Worm (Caenorhabditis elegans) whole organism, L4 larva: ENCODE data around the gene hel-1.
A peak's percentile ranks its signal among the peaks of the same experiment; 100 is the strongest.

Source experiments
- F26F4.8 ChIP-seq: fragments of 200-800 bp; sonication (Bioruptor generic); conservative IDR thresholded peaks from 2 replicates; pipeline ENCODE4 v1.3.6; 2022; ENCODE audit warnings: missing genetic modification characterization, missing compliant biosample characterization
- T26A8.4 ChIP-seq: fragments of 200-800 bp; sonication (Bioruptor generic); IDR thresholded peaks from 2 replicates; pipeline ENCODE4 v1.3.6; 2022; ENCODE audit warnings: missing genetic modification characterization, missing compliant biosample characterization
- Y48G9A.11 ChIP-seq: fragments of 200-800 bp; sonication (Bioruptor generic); IDR thresholded peaks from 2 replicates; pipeline ENCODE4 v1.3.6; 2022; ENCODE audit warnings: missing genetic modification reagents, missing genetic modification characterization, missing compliant biosample characterization
- Y75B8A.6 ChIP-seq: fragments of 200-800 bp; sonication (Bioruptor generic); IDR thresholded peaks from 2 replicates; pipeline ENCODE4 v1.3.6; 2022; ENCODE audit warnings: missing genetic modification reagents, missing genetic modification characterization, missing compliant biosample characterization
- ZK337.2 ChIP-seq: fragments of 200-800 bp; sonication (Bioruptor generic); IDR thresholded peaks from 2 replicates; pipeline ENCODE4 v1.3.6; 2022; ENCODE audit warnings: missing genetic modification reagents, missing genetic modification characterization, missing compliant biosample characterization
- ZK546.5 ChIP-seq, 2 experiments: sonication (generic microtip); optimal IDR thresholded peaks; 2 replicates each; lab custom pipeline; 2017; ENCODE audit warnings: missing biosample characterization in 2 of 2, missing genetic modification characterization in 2 of 2
- aha-1 ChIP-seq: fragments of 150-350 bp; peaks from one replicate; lab custom pipeline; 2014; ENCODE audit warnings: missing biosample characterization, missing genetic modification characterization
- ama-1 ChIP-seq: fragments of 150-350 bp; optimal IDR thresholded peaks from 2 replicates; lab custom pipeline; 2014; ENCODE audit warnings: inconsistent platforms, mixed read lengths
- cey-2 ChIP-seq: sonication (generic microtip); optimal IDR thresholded peaks from 3 replicates; lab custom pipeline; 2017; ENCODE audit warnings: missing genetic modification characterization, mild to moderate bottlenecking, missing compliant biosample characterization, antibody characterized with exemption, borderline replicate concordance; ENCODE audit not compliant: insufficient read depth
- ctbp-1 ChIP-seq: fragments of 200-800 bp; sonication (Bioruptor generic); IDR thresholded peaks from 2 replicates; pipeline ENCODE4 v1.3.6; 2022; ENCODE audit warnings: missing genetic modification reagents, missing genetic modification characterization, missing compliant biosample characterization
- daf-8 ChIP-seq: fragments of 200-800 bp; sonication (Bioruptor generic); IDR thresholded peaks from 2 replicates; pipeline ENCODE4 v1.3.6; 2022; ENCODE audit warnings: missing genetic modification characterization, missing compliant biosample characterization
- dmd-8 ChIP-seq: fragments of 200-800 bp; sonication (Bioruptor generic); IDR thresholded peaks from 2 replicates; pipeline ENCODE4 v1.3.6; 2022; ENCODE audit warnings: missing genetic modification characterization, missing compliant biosample characterization
- duxl-1 ChIP-seq: sonication (generic microtip); optimal IDR thresholded peaks from 2 replicates; lab custom pipeline; 2016; ENCODE audit warnings: mild to moderate bottlenecking, missing genetic modification characterization, moderate library complexity, missing compliant biosample characterization; ENCODE audit not compliant: poor library complexity
- egl-43 ChIP-seq: fragments of 200-800 bp; sonication (Bioruptor generic); IDR thresholded peaks from 2 replicates; pipeline ENCODE4 v1.3.6; 2022; ENCODE audit warnings: missing genetic modification reagents, missing genetic modification characterization, missing compliant biosample characterization
- fkh-10 ChIP-seq: fragments of 150-350 bp; optimal IDR thresholded peaks from 2 replicates; lab custom pipeline; 2014; ENCODE audit warnings: missing biosample characterization, missing genetic modification reagents, missing genetic modification characterization
- hif-1 ChIP-seq, 2 experiments: sonication (generic microtip); optimal IDR thresholded peaks; 2 replicates each; lab custom pipeline; 2016 to 2017; ENCODE audit warnings: missing compliant biosample characterization in 2 of 2, missing genetic modification characterization in 2 of 2, missing genetic modification reagents in 2 of 2, missing genotype in 2 of 2, mild to moderate bottlenecking in 1 of 2
- hlh-11 ChIP-seq: fragments of 200-800 bp; sonication (Bioruptor generic); optimal IDR thresholded peaks from 2 replicates; lab custom pipeline; 2018; ENCODE audit warnings: mild to moderate bottlenecking, missing genetic modification characterization, missing compliant biosample characterization
- jun-1 ChIP-seq: fragments of 150-350 bp; optimal IDR thresholded peaks from 2 replicates; lab custom pipeline; 2014; ENCODE audit warnings: missing biosample characterization, missing genetic modification reagents, missing genetic modification characterization
- lin-39 ChIP-seq: fragments of 150-350 bp; optimal IDR thresholded peaks from 2 replicates; lab custom pipeline; 2014; ENCODE audit warnings: missing biosample characterization, missing genetic modification reagents, missing genetic modification characterization
- lir-3 ChIP-seq: sonication (generic microtip); optimal IDR thresholded peaks from 2 replicates; lab custom pipeline; 2016; ENCODE audit warnings: mild to moderate bottlenecking, missing genetic modification characterization, missing compliant biosample characterization
- madf-5 ChIP-seq, 2 experiments: fragments of 200-800 bp; sonication (Bioruptor generic); IDR thresholded peaks; 2 replicates each; pipeline ENCODE4 v1.3.6; 2022; ENCODE audit warnings: missing compliant biosample characterization in 2 of 2, missing genetic modification characterization in 2 of 2
- madf-9 ChIP-seq: fragments of 200-800 bp; sonication (Bioruptor generic); conservative IDR thresholded peaks from 2 replicates; pipeline ENCODE4 v1.3.6; 2022; ENCODE audit warnings: missing genetic modification reagents, missing genetic modification characterization, missing compliant biosample characterization
- mdl-1 ChIP-seq, 2 experiments: fragments of 150-350 bp in 1 of 2; sonication (generic microtip) in 1 of 2; optimal IDR thresholded peaks; 2 replicates each; lab custom pipeline; 2014 to 2017; ENCODE audit warnings: missing biosample characterization in 2 of 2, missing genetic modification characterization in 2 of 2
- mdt-29 ChIP-seq: fragments of 200-800 bp; sonication (Bioruptor generic); IDR thresholded peaks from 2 replicates; pipeline ENCODE4 v1.3.6; 2022; ENCODE audit warnings: missing genetic modification reagents, missing genetic modification characterization, missing compliant biosample characterization
- mep-1 ChIP-seq: fragments of 150-350 bp; sonication (generic microtip); optimal IDR thresholded peaks from 3 replicates; lab custom pipeline; 2014; ENCODE audit warnings: missing biosample characterization, missing genetic modification characterization
- mes-2 ChIP-seq: sonication (generic microtip); optimal IDR thresholded peaks from 2 replicates; lab custom pipeline; 2016; ENCODE audit warnings: missing genotype, mild to moderate bottlenecking, missing genetic modification characterization, missing compliant biosample characterization; ENCODE audit not compliant: poor library complexity, severe bottlenecking
- mxl-2 ChIP-seq: fragments of 200-800 bp; sonication (Bioruptor generic); conservative IDR thresholded peaks from 2 replicates; pipeline ENCODE4 v1.3.6; 2022; ENCODE audit warnings: missing genetic modification reagents, missing genetic modification characterization, missing compliant biosample characterization
- mxl-3 ChIP-seq: fragments of 200-800 bp; sonication (Bioruptor generic); optimal IDR thresholded peaks from 2 replicates; lab custom pipeline; 2018; ENCODE audit warnings: mild to moderate bottlenecking, missing genetic modification characterization, missing compliant biosample characterization
- nhr-10 ChIP-seq: fragments of 150-350 bp; optimal IDR thresholded peaks from 2 replicates; lab custom pipeline; 2014; ENCODE audit warnings: missing biosample characterization, missing genetic modification characterization
- nhr-11 ChIP-seq: fragments of 150-350 bp; optimal IDR thresholded peaks from 2 replicates; lab custom pipeline; 2014; ENCODE audit warnings: missing biosample characterization, missing genetic modification characterization
- nhr-111 ChIP-seq: fragments of 200-800 bp; sonication (Bioruptor generic); optimal IDR thresholded peaks from 2 replicates; lab custom pipeline; 2018; ENCODE audit warnings: mild to moderate bottlenecking, missing genetic modification characterization, missing compliant biosample characterization
- nhr-28 ChIP-seq: fragments of 150-350 bp; optimal IDR thresholded peaks from 2 replicates; lab custom pipeline; 2014; ENCODE audit warnings: missing biosample characterization, missing genetic modification characterization
- nhr-48 ChIP-seq: sonication (generic microtip); optimal IDR thresholded peaks from 2 replicates; lab custom pipeline; 2016; ENCODE audit warnings: mild to moderate bottlenecking, missing genetic modification characterization, missing compliant biosample characterization
- nhr-77 ChIP-seq: fragments of 150-350 bp; optimal IDR thresholded peaks from 2 replicates; lab custom pipeline; 2014; ENCODE audit warnings: missing biosample characterization, missing genetic modification characterization
- pqm-1 ChIP-seq: sonication (generic microtip); optimal IDR thresholded peaks from 2 replicates; lab custom pipeline; 2017; ENCODE audit warnings: missing biosample characterization, missing genetic modification characterization
- set-16 ChIP-seq: fragments of 200-800 bp; sonication (Bioruptor generic); IDR thresholded peaks from 2 replicates; pipeline ENCODE4 v1.3.6; 2022; ENCODE audit warnings: missing genetic modification reagents, missing genetic modification characterization, missing compliant biosample characterization
- snpc-4 ChIP-seq: fragments of 150-350 bp; optimal IDR thresholded peaks from 2 replicates; lab custom pipeline; 2014; ENCODE audit warnings: missing biosample characterization, missing genetic modification characterization
- unc-130 ChIP-seq: sonication (generic microtip); optimal IDR thresholded peaks from 2 replicates; lab custom pipeline; 2016; ENCODE audit warnings: missing genetic modification reagents, missing genetic modification characterization, missing compliant biosample characterization
- unc-62 ChIP-seq, 3 experiments: fragments of 150-350 bp in 1 of 3; sonication (generic microtip); optimal IDR thresholded peaks in 2 of 3; peaks in 1 of 3; 1 replicate in 1 of 3; 2 replicates in 2 of 3; lab custom pipeline; 2014 to 2017; ENCODE audit warnings: missing biosample characterization in 3 of 3, missing genetic modification characterization in 3 of 3, missing genetic modification reagents in 3 of 3, missing genotype in 1 of 3
- zip-11 ChIP-seq: fragments of 200-800 bp; sonication (Bioruptor generic); IDR thresholded peaks from 2 replicates; pipeline ENCODE4 v1.3.6; 2022; ENCODE audit warnings: missing genetic modification characterization, missing compliant biosample characterization
- ztf-11 ChIP-seq: fragments of 150-350 bp; optimal IDR thresholded peaks from 2 replicates; lab custom pipeline; 2014; ENCODE audit warnings: missing biosample characterization, missing genetic modification characterization

Gene hel-1

DNA sequence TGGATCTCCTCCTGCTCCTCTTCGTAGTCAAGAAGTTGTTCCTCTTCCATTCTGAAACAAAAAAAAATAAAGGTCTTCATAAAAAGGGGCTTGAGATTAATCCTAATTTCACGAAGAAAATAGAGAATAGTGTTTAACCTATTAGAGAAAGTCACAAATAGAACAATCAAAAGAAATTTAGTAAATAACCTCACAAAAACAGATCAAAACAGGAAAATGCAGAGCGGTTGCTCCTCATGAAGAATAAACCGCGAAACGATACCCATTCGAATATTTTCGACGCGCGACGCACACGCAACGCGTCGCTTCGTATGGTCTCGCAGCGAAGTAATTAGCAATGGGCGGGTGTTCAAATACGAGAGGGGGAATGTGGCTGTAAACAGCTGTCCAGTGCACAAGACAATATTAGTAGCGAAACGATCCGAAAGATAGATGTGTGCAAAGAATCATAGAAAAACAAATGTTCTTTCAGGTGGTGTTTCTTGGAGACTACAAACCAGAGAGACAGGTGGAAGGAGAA lies at the start of gene hel-1 (continued):
- no peak for TF ChIP-seq cey-2
- TF ChIP-seq unc-130 (GFP tag; lab: Kevin White, UChicago): peak; percentile 60

DNA sequence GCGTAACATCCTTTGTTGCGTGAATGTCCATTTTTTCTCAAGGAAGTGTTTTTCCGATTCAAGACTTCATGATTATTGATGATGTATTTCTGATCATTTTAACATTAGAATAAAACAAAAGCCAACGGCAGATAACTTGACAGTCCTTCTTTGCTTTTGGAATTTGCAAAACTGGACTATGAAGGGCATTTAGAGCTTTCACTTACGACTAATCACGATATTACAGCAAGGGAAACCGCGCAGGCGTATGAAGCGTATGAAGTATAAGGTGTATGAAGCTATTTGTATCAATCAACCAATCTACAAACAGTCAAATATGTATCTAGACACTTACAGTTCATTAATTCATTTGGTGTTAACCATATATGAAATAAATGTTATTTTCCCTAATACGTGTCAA lies 49.1 kb upstream of the hel-1 start:
- TF ChIP-seq unc-62 (GFP tag; optimal IDR thresholded peaks at IDR 0.05 in 1 of 2; lab: Kevin White, UChicago) (peak in 1 of 2 experiments; percentile 94), unc-62 (tag; optimal IDR thresholded peaks at IDR 0.05; lab: Kevin White, UChicago) (no peak), madf-5 (GFP tag; IDR thresholded peaks at IDR 0.05; lab: Robert Waterston, UW) (no peak)

DNA sequence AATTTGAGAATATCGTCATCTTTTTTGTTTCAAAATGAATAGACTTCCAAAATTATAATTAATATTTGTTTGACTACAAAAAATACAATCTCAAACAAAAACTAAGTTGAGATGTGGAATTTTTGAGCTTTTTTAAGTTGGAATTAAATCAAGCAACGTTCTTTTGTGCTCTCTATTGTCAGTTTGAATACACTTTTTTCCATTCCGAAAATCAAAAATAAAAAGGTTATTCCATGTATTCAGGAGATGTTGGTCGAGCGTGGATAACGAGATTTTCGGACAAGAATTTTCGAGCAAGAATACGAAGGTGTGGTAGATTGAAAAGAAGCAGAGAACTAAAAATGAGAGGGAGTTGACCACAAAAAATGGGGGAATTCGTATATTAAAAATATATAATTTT lies 41.5 kb upstream of the hel-1 start:
- TF ChIP-seq fkh-10 (peak; percentile 58), set-16 (no peak)

DNA sequence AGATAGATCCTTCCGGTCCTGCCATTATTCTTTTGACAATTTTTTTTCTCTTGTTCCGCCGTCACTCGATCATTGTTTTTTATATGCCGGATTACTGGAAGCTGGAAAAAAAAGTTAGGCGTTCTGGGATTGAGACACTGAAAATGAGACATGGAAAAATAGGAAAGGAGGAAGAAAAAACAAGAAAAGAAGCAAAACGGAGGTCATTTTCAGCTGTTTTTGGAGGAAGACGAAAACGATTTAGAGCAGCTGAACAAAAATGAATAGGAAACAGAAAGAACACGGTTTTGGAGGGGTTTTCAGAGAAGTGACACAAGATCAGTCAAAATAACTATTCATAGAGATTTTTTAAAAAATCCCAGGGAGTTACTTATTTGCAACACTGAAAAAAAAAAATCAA lies 40.4 kb upstream of the hel-1 start, which contains the start of gene amt-3:
TSS of gene amt-3 (minus strand) at position 101 of the 400 bp plus-strand sequence.
- TF ChIP-seq hif-1 (tag; optimal IDR thresholded peaks at IDR 0.05; lab: Kevin White, UChicago) (no peak), lin-39 (tag; lab: Kevin White, UChicago) (no peak), ZK546.5 (tag; optimal IDR thresholded peaks at IDR 0.05; lab: Kevin White, UChicago) (no peak), mdl-1 (tag; optimal IDR thresholded peaks at IDR 0.05; lab: Kevin White, UChicago) (no peak), ama-1 (lab: Kevin White, UChicago) (no peak), ztf-11 (tag; lab: Kevin White, UChicago) (no peak), snpc-4 (tag; lab: Kevin White, UChicago) (no peak), mdt-29 (GFP tag; lab: Robert Waterston, UW) (no peak), egl-43 (GFP tag; lab: Robert Waterston, UW) (no peak), nhr-11 (tag; lab: Kevin White, UChicago) (no peak), daf-8 (GFP tag; lab: Robert Waterston, UW) (no peak), mep-1 (tag; lab: Kevin White, UChicago) (no peak)

ce11 chrII:8360453-8360852 lies 31.8 kb upstream of the hel-1 start, which contains the start of gene M195.2:
TSS of gene M195.2 (plus strand) at chrII:8360753.
- TF ChIP-seq F26F4.8: no peak
- TF ChIP-seq hlh-11 (tag; lab: Kevin White, UChicago): no peak
- no peak for TF ChIP-seq dmd-8 (GFP tag; lab: Robert Waterston, UW)
- TF ChIP-seq unc-62 (GFP tag; optimal IDR thresholded peaks at IDR 0.05 in 1 of 2; lab: Kevin White, UChicago): peak in 1 of 2 experiments; percentile 60
- no peak for TF ChIP-seq unc-62 (tag; optimal IDR thresholded peaks at IDR 0.05; lab: Kevin White, UChicago)

- TF ChIP-seq unc-130 (GFP tag; lab: Kevin White, UChicago): no peak
- no peak for TF ChIP-seq madf-5 (GFP tag; IDR thresholded peaks at IDR 0.05; lab: Robert Waterston, UW)
- TF ChIP-seq dmd-8 (GFP tag; lab: Robert Waterston, UW): no peak
- TF ChIP-seq ZK337.2 (GFP tag; lab: Robert Waterston, UW): no peak
- TF ChIP-seq Y48G9A.11 (GFP tag; lab: Robert Waterston, UW): no peak
- no peak for TF ChIP-seq nhr-10 (tag; lab: Kevin White, UChicago)
- peak; percentile 48 for TF ChIP-seq hlh-11 (tag; lab: Kevin White, UChicago)
- no peak for TF ChIP-seq mdl-1 (tag; optimal IDR thresholded peaks at IDR 0.05; lab: Kevin White, UChicago)
- TF ChIP-seq duxl-1 (tag; lab: Kevin White, UChicago): no peak
- no peak for TF ChIP-seq zip-11 (GFP tag; lab: Robert Waterston, UW)
- no peak for TF ChIP-seq Y75B8A.6 (GFP tag; lab: Robert Waterston, UW)
- no peak for TF ChIP-seq mes-2 (tag; lab: Kevin White, UChicago)
- no peak for TF ChIP-seq T26A8.4
- TF ChIP-seq nhr-28 (tag; lab: Kevin White, UChicago): no peak
- TF ChIP-seq madf-9: no peak
- TF ChIP-seq jun-1 (tag; lab: Kevin White, UChicago): no peak
- TF ChIP-seq nhr-77 (tag; lab: Kevin White, UChicago): no peak
- TF ChIP-seq mxl-2 (GFP tag; lab: Robert Waterston, UW): no peak
- TF ChIP-seq lir-3: no peak
- no peak for TF ChIP-seq ctbp-1
- TF ChIP-seq aha-1 (tag; lab: Kevin White, UChicago): no peak
- TF ChIP-seq pqm-1 (tag; lab: Kevin White, UChicago): no peak
- TF ChIP-seq mxl-3 (GFP tag; lab: Kevin White, UChicago): peak; percentile 78
- no peak for TF ChIP-seq nhr-111
- peak; percentile 30 for TF ChIP-seq nhr-48 (tag; lab: Kevin White, UChicago)
Measured at ce11 chrII:8359350-8359749, 30.7 kb upstream of the hel-1 start, which contains the start of gene col-77. TSS of gene col-77 (minus strand) at chrII:8359381.
